Fruit fly (Drosophila melanogaster): Measurements from ENCODE around the gene MESR3.

MESR3 gene

DNA sequence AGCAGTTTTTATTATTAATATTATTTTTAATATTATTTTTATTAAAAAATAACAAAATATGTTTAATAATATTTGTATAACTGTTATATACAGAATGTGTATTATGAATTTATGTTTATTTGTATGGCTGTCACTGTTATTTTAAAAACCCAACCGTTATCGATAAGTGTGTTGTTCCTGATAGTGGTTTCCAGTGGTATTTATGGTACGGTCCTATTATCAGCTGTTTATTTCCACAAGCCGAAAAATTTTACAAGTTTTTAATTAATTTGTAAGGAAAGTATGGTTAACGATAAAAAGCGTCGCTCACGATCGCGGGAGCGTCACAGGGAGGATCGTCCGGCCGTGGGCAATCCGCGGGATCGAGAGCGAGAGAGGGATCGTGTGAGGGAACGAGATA is 10.4 kb upstream of the MESR3 start, which contains the start of gene CG10333:
CG10333 (plus strand) TSS at position 191 of the 400 bp plus-strand sequence.
- no peak for TF ChIP-seq Hnf4 (GFP tag; optimal IDR thresholded peaks at IDR 0.05)
- TF ChIP-seq Abd-B (GFP tag; optimal IDR thresholded peaks at IDR 0.05): no peak
- no peak for TF ChIP-seq fru (GFP tag; optimal IDR thresholded peaks at IDR 0.05)
- no peak for TF ChIP-seq foxo (GFP tag; optimal IDR thresholded peaks at IDR 0.05)
- no peak for TF ChIP-seq Hr78 (GFP tag; optimal IDR thresholded peaks at IDR 0.05)
- TF ChIP-seq jim (GFP tag; optimal IDR thresholded peaks at IDR 0.05): no peak
- TF ChIP-seq sv (GFP tag; optimal IDR thresholded peaks at IDR 0.05): no peak
- TF ChIP-seq GATAd (GFP tag; optimal IDR thresholded peaks at IDR 0.05): no peak
- no peak for TF ChIP-seq Myc (optimal IDR thresholded peaks at IDR 0.05)
- TF ChIP-seq rgr (GFP tag; optimal IDR thresholded peaks at IDR 0.05): no peak
- TF ChIP-seq sage (GFP tag; optimal IDR thresholded peaks at IDR 0.05): no peak
- TF ChIP-seq ey (GFP tag; optimal IDR thresholded peaks at IDR 0.05): no peak
- no peak for TF ChIP-seq h (GFP tag; optimal IDR thresholded peaks at IDR 0.05)
- no peak for TF ChIP-seq CrebA (GFP tag; optimal IDR thresholded peaks at IDR 0.05; ENCODE audit: borderline replicate concordance)
- TF ChIP-seq Mio (GFP tag; optimal IDR thresholded peaks at IDR 0.05): no peak
- no peak for TF ChIP-seq br (GFP tag; optimal IDR thresholded peaks at IDR 0.05)

DNA sequence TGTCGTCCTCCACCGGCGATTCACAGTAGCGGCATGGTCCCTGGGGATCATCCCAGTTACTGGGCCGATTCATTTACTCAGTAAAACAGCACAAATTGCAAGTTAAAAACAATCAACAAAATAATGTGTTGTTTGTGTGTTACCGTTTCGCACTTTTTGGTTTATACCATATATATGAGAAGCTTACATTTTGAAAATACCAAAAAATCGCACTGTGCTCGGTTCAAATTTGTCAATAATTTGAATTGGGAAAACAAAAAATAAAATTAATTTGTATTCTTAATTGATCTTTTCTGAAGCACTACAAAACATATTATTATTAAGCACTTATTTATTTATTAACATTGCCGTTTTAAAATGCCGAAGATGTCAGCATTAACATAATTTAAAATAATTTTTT is 5.0 kb upstream of the MESR3 start, which contains the start of gene Atac2:
Atac2 (minus strand) TSS at position 144 of the 400 bp plus-strand sequence.
- TF ChIP-seq Hnf4 (GFP tag; optimal IDR thresholded peaks at IDR 0.05) (no peak), Myc (optimal IDR thresholded peaks at IDR 0.05) (no peak), foxo (GFP tag; optimal IDR thresholded peaks at IDR 0.05) (no peak), Dfd (GFP tag; optimal IDR thresholded peaks at IDR 0.05) (no peak), Sp1 (GFP tag; optimal IDR thresholded peaks at IDR 0.05) (no peak), woc (GFP tag; optimal IDR thresholded peaks at IDR 0.05) (no peak), br (GFP tag; optimal IDR thresholded peaks at IDR 0.05) (no peak), GATAd (GFP tag; optimal IDR thresholded peaks at IDR 0.05) (no peak), dmrt93B (GFP tag; optimal IDR thresholded peaks at IDR 0.05) (no peak), CrebA (GFP tag; optimal IDR thresholded peaks at IDR 0.05; ENCODE audit: borderline replicate concordance) (no peak), Vsx2 (GFP tag; optimal IDR thresholded peaks at IDR 0.05; ENCODE audit: partially characterized antibody) (no peak), rgr (GFP tag; optimal IDR thresholded peaks at IDR 0.05) (no peak), usp (GFP tag; optimal IDR thresholded peaks at IDR 0.05) (no peak), Jra (GFP tag; optimal IDR thresholded peaks at IDR 0.05) (no peak), Hr78 (GFP tag; optimal IDR thresholded peaks at IDR 0.05) (no peak), Hr83 (GFP tag; optimal IDR thresholded peaks at IDR 0.05; ENCODE audit: poor library complexity, severe bottlenecking) (no peak), Dif (GFP tag; optimal IDR thresholded peaks at IDR 0.05; ENCODE audit: partially characterized antibody) (no peak), N (GFP tag; optimal IDR thresholded peaks at IDR 0.05) (no peak), CG32264 (GFP tag; optimal IDR thresholded peaks at IDR 0.05) (no peak), tai (GFP tag; optimal IDR thresholded peaks at IDR 0.05) (no peak)

DNA sequence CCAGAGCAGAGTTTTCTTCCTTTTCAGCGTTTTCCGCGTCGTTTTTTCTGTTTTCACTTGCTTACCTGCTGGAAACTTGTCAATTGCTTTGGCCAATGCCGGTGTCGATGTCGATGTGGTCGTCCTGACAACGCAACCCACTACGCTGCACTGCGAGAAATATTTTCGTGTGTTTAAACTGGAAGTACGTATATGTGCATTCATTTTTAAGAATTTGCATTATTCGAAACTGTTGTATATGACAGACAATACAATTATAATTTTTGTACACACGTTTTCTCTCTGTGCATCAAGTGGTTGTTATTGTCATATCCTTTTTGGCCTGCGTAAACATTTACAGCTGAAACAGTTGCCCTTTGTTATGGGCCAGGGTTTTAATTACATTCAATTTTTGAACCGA is 1.0 kb upstream of the MESR3 start, which contains the start of gene IFT46:
IFT46 (minus strand) TSS at position 88 of the 400 bp plus-strand sequence.
- TF ChIP-seq sage (GFP tag; optimal IDR thresholded peaks at IDR 0.05) (no peak), jim (GFP tag; optimal IDR thresholded peaks at IDR 0.05) (no peak), Mio (GFP tag; optimal IDR thresholded peaks at IDR 0.05) (no peak), brk (GFP tag; optimal IDR thresholded peaks at IDR 0.05) (no peak), br (GFP tag; optimal IDR thresholded peaks at IDR 0.05) (no peak), tai (GFP tag; optimal IDR thresholded peaks at IDR 0.05) (no peak), GATAd (GFP tag; optimal IDR thresholded peaks at IDR 0.05) (no peak), CG9705 (GFP tag; optimal IDR thresholded peaks at IDR 0.05) (no peak), fru (GFP tag; optimal IDR thresholded peaks at IDR 0.05) (no peak), psq (GFP tag; optimal IDR thresholded peaks at IDR 0.05) (no peak), OdsH (GFP tag; optimal IDR thresholded peaks at IDR 0.05) (no peak), Hnf4 (GFP tag; optimal IDR thresholded peaks at IDR 0.05) (no peak), Dfd (GFP tag; optimal IDR thresholded peaks at IDR 0.05) (no peak)

DNA sequence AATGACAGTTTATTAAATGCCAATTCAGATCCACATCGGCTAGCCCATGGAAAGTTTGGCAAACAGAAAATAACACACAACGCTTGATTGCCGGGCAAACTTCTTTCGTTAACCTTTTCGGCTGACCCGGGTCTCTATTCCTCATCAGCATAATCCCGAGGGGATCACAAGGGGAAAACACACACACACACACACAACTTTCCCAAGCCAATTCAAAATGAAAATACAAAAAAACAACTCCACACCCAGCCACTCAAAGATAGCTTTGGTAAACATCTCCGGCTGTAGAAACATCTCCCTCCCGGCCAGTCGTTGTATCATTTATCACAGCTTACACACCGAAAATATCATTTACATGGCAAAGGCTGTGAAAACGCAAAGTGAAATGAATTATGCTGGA is 3.1 kb downstream of the MESR3 start:
- TF ChIP-seq Myc (optimal IDR thresholded peaks at IDR 0.05): no peak
- TF ChIP-seq Hnf4 (GFP tag; optimal IDR thresholded peaks at IDR 0.05): no peak
- no peak for TF ChIP-seq Mio (GFP tag; optimal IDR thresholded peaks at IDR 0.05)
- TF ChIP-seq Vsx2 (GFP tag; optimal IDR thresholded peaks at IDR 0.05; ENCODE audit: partially characterized antibody): no peak
- no peak for TF ChIP-seq sv (GFP tag; optimal IDR thresholded peaks at IDR 0.05)
- no peak for TF ChIP-seq jim (GFP tag; optimal IDR thresholded peaks at IDR 0.05)
- no peak for TF ChIP-seq CG32264 (GFP tag; optimal IDR thresholded peaks at IDR 0.05)
- no peak for TF ChIP-seq dl (GFP tag; optimal IDR thresholded peaks at IDR 0.05; ENCODE audit: insufficient read depth in 1 of 2, partially characterized antibody in 2 of 2)
- no peak for TF ChIP-seq rgr (GFP tag; optimal IDR thresholded peaks at IDR 0.05)

All from whole organism, wandering third instar larva.